Fruit fly (Drosophila melanogaster) whole organism, embryonic: Measurements from ENCODE around the gene Cbp20.
A peak's percentile ranks its signal among the peaks of the same experiment; 100 is the strongest.

ENCODE experiments used
- CG11695 ChIP-seq: fragments of 200-800 bp; sonication (Bioruptor generic); IDR thresholded peaks from 3 replicates; pipeline ENCODE4 v1.3.6; 2022; ENCODE audit warnings: missing biosample characterization, missing genetic modification characterization
- CG14014 ChIP-seq: fragments of 200-800 bp; sonication (Bioruptor generic); IDR thresholded peaks from 2 replicates; pipeline ENCODE4 v1.3.6; 2022; ENCODE audit warnings: missing biosample characterization, missing genetic modification characterization
- CG16779 ChIP-seq: fragments of 200-800 bp; sonication (Bioruptor generic); IDR thresholded peaks from 2 replicates; pipeline ENCODE4 v1.3.6; 2022; ENCODE audit warnings: missing biosample characterization, missing genetic modification characterization
- CG17361 ChIP-seq: fragments of 200-800 bp; sonication (Bioruptor generic); IDR thresholded peaks from 3 replicates; pipeline ENCODE4 v1.3.6; 2022; ENCODE audit warnings: missing biosample characterization, missing genetic modification characterization
- CG17385 ChIP-seq: fragments of 200-800 bp; sonication (Bioruptor generic); optimal IDR thresholded peaks from 3 replicates; lab custom pipeline; 2018; ENCODE audit warnings: missing biosample characterization, mild to moderate bottlenecking, missing genetic modification characterization
- CG18764 ChIP-seq: fragments of 200-800 bp; sonication (Bioruptor generic); optimal IDR thresholded peaks from 3 replicates; lab custom pipeline; 2016; ENCODE audit warnings: missing biosample characterization, missing genetic modification characterization
- CG2116 ChIP-seq: fragments of 200-800 bp; sonication (Bioruptor generic); optimal IDR thresholded peaks from 3 replicates; lab custom pipeline; 2018; ENCODE audit warnings: missing biosample characterization, mild to moderate bottlenecking, missing genetic modification characterization
- CG2678 ChIP-seq: fragments of 200-800 bp; sonication (Bioruptor generic); optimal IDR thresholded peaks from 3 replicates; lab custom pipeline; 2019; ENCODE audit warnings: missing biosample characterization, mild to moderate bottlenecking, missing genetic modification characterization, moderate library complexity
- CG30403 ChIP-seq: fragments of 200-800 bp; sonication (Bioruptor generic); optimal IDR thresholded peaks from 3 replicates; lab custom pipeline; 2016; ENCODE audit warnings: missing biosample characterization, missing genetic modification characterization
- CG3065 ChIP-seq: fragments of 200-800 bp; sonication (Bioruptor generic); optimal IDR thresholded peaks from 2 replicates; lab custom pipeline; 2016; ENCODE audit warnings: missing biosample characterization, missing genetic modification characterization
- CG6175 ChIP-seq: fragments of 200-800 bp; sonication (Bioruptor generic); IDR thresholded peaks from 3 replicates; pipeline ENCODE4 v1.3.6; 2022; ENCODE audit warnings: missing biosample characterization, missing genetic modification characterization
- CG6813 ChIP-seq: fragments of 200-800 bp; sonication (Bioruptor generic); optimal IDR thresholded peaks from 2 replicates; lab custom pipeline; 2017; ENCODE audit warnings: missing biosample characterization, missing genetic modification characterization, mild to moderate bottlenecking, moderate library complexity, missing genetic modification reagents
- CG7357 ChIP-seq: fragments of 200-800 bp; sonication (Bioruptor generic); IDR thresholded peaks from 3 replicates; pipeline ENCODE4 v1.3.6; 2022; ENCODE audit warnings: missing biosample characterization, missing genetic modification characterization
- CG8765 ChIP-seq: fragments of 200-800 bp; sonication (Bioruptor generic); IDR thresholded peaks from 2 replicates; pipeline ENCODE4 v1.3.6; 2022; ENCODE audit warnings: missing biosample characterization, missing genetic modification characterization
- CG8944 ChIP-seq: fragments of 200-800 bp; sonication (Bioruptor generic); optimal IDR thresholded peaks from 3 replicates; lab custom pipeline; 2016; ENCODE audit warnings: missing biosample characterization, missing genetic modification characterization
- CG9215 ChIP-seq: fragments of 200-800 bp; sonication (Bioruptor generic); IDR thresholded peaks from 2 replicates; pipeline ENCODE4 v1.3.6; 2022; ENCODE audit warnings: missing biosample characterization, missing genetic modification characterization
- CG9727 ChIP-seq: fragments of 200-800 bp; sonication (Bioruptor generic); optimal IDR thresholded peaks from 3 replicates; lab custom pipeline; 2017; ENCODE audit warnings: missing biosample characterization, mild to moderate bottlenecking, missing genetic modification characterization
- D19A ChIP-seq: fragments of 200-800 bp; optimal IDR thresholded peaks from 3 replicates; lab custom pipeline; 2019; ENCODE audit warnings: missing biosample characterization, mild to moderate bottlenecking, missing genetic modification characterization, moderate library complexity
- Dll ChIP-seq: fragments of 200-800 bp; sonication (Bioruptor generic); IDR thresholded peaks from 4 replicates; pipeline ENCODE4 v1.3.6; 2022; ENCODE audit warnings: missing biosample characterization, missing genetic modification characterization; ENCODE audit not compliant: partially characterized antibody
- GATAe ChIP-seq: fragments of 200-800 bp; sonication (Bioruptor generic); conservative IDR thresholded peaks from 2 replicates; pipeline ENCODE4 v1.3.6; 2022; ENCODE audit warnings: missing biosample characterization, missing genetic modification characterization
- Kr ChIP-seq: fragments of 200-800 bp; sonication (Bioruptor generic); optimal IDR thresholded peaks from 2 replicates; lab custom pipeline; 2017; ENCODE audit warnings: missing biosample characterization, mild to moderate bottlenecking, missing genetic modification characterization
- Nf-YB ChIP-seq: fragments of 200-800 bp; sonication (Bioruptor generic); optimal IDR thresholded peaks from 3 replicates; lab custom pipeline; 2019; ENCODE audit warnings: missing biosample characterization, mild to moderate bottlenecking, missing genetic modification characterization, moderate library complexity
- Oaz ChIP-seq: fragments of 200-800 bp; sonication (Bioruptor generic); IDR thresholded peaks from 2 replicates; pipeline ENCODE4 v1.3.6; 2022; ENCODE audit warnings: missing biosample characterization, missing genetic modification characterization
- Sry-β ChIP-seq: fragments of 200-800 bp; sonication (Bioruptor generic); optimal IDR thresholded peaks from 2 replicates; lab custom pipeline; 2018; ENCODE audit warnings: missing biosample characterization, mild to moderate bottlenecking, missing genetic modification characterization, moderate library complexity
- abd-A ChIP-seq: fragments of 200-800 bp; sonication (Bioruptor generic); optimal IDR thresholded peaks from 3 replicates; lab custom pipeline; 2019; ENCODE audit warnings: missing biosample characterization, mild to moderate bottlenecking, missing genetic modification characterization, moderate library complexity
- bsh ChIP-seq, 2 experiments: fragments of 200-800 bp; sonication (Bioruptor generic); optimal IDR thresholded peaks; 2 replicates each; lab custom pipeline; 2017 to 2018; ENCODE audit warnings: mild to moderate bottlenecking in 2 of 2, missing biosample characterization in 2 of 2, missing genetic modification characterization in 2 of 2, moderate library complexity in 1 of 2
- dimm ChIP-seq: fragments of 200-800 bp; sonication (Bioruptor generic); IDR thresholded peaks from 2 replicates; pipeline ENCODE4 v1.3.6; 2022; ENCODE audit warnings: missing biosample characterization, missing genetic modification characterization
- dm ChIP-seq: fragments of 200-800 bp; sonication (Bioruptor generic); optimal IDR thresholded peaks from 3 replicates; lab custom pipeline; 2016; ENCODE audit warnings: missing biosample characterization, missing genetic modification characterization
- dmrt99B ChIP-seq: fragments of 200-800 bp; sonication (Bioruptor generic); optimal IDR thresholded peaks from 2 replicates; lab custom pipeline; 2018; ENCODE audit warnings: missing biosample characterization, mild to moderate bottlenecking, missing genetic modification characterization, moderate library complexity
- ems ChIP-seq: fragments of 200-800 bp; sonication (Bioruptor generic); optimal IDR thresholded peaks from 3 replicates; lab custom pipeline; 2016; ENCODE audit warnings: missing biosample characterization, missing genetic modification characterization
- exex ChIP-seq: fragments of 200-800 bp; sonication (Bioruptor generic); optimal IDR thresholded peaks from 4 replicates; lab custom pipeline; 2018; ENCODE audit warnings: missing biosample characterization, mild to moderate bottlenecking, missing genetic modification characterization, moderate library complexity
- ftz-f1 ChIP-seq: fragments of 200-800 bp; sonication (Bioruptor generic); optimal IDR thresholded peaks from 2 replicates; lab custom pipeline; 2016; ENCODE audit warnings: missing biosample characterization, missing genetic modification characterization
- gro ChIP-seq: fragments of 200-800 bp; sonication (Bioruptor generic); optimal IDR thresholded peaks from 2 replicates; lab custom pipeline; 2016; ENCODE audit warnings: missing biosample characterization, missing genetic modification characterization
- ham ChIP-seq: fragments of 200-800 bp; sonication (Bioruptor generic); IDR thresholded peaks from 2 replicates; pipeline ENCODE4 v1.3.6; 2022; ENCODE audit warnings: missing biosample characterization, missing genetic modification characterization
- ind ChIP-seq: fragments of 200-800 bp; sonication (Bioruptor generic); optimal IDR thresholded peaks from 3 replicates; lab custom pipeline; 2016; ENCODE audit warnings: missing biosample characterization, missing genetic modification characterization
- klu ChIP-seq: fragments of 200-800 bp; sonication (Bioruptor generic); IDR thresholded peaks from 2 replicates; pipeline ENCODE4 v1.3.6; 2022; ENCODE audit warnings: missing biosample characterization, missing genetic modification characterization
- kni ChIP-seq: fragments of 200-800 bp; sonication (Bioruptor generic); optimal IDR thresholded peaks from 3 replicates; lab custom pipeline; 2017; ENCODE audit warnings: mild to moderate bottlenecking, missing biosample characterization, missing genetic modification reagents, missing genetic modification characterization
- lmd ChIP-seq: fragments of 200-800 bp; sonication (Bioruptor generic); IDR thresholded peaks from 2 replicates; pipeline ENCODE4 v1.3.6; 2022; ENCODE audit warnings: missing biosample characterization, missing genetic modification characterization
- mam ChIP-seq: fragments of 200-800 bp; sonication (Bioruptor generic); optimal IDR thresholded peaks from 3 replicates; lab custom pipeline; 2016; ENCODE audit warnings: missing biosample characterization, missing genetic modification characterization
- mirr ChIP-seq: fragments of 200-800 bp; sonication (Bioruptor generic); optimal IDR thresholded peaks from 3 replicates; lab custom pipeline; 2018; ENCODE audit warnings: missing biosample characterization, mild to moderate bottlenecking, missing genetic modification characterization
- pzg ChIP-seq: fragments of 200-800 bp; sonication (Bioruptor generic); optimal IDR thresholded peaks from 3 replicates; lab custom pipeline; 2018; ENCODE audit warnings: missing biosample characterization, mild to moderate bottlenecking, missing genetic modification characterization, moderate library complexity
- sc ChIP-seq, 3 experiments: fragments of >200 bp in 2 of 3; fragments of 200-800 bp in 1 of 3; sonication (Bioruptor generic) in 1 of 3; optimal IDR thresholded peaks; 2 replicates in 2 of 3; 3 replicates in 1 of 3; lab custom pipeline; 2017; ENCODE audit warnings: mild to moderate bottlenecking in 1 of 3, missing biosample characterization in 1 of 3, missing genetic modification characterization in 1 of 3, missing genetic modification reagents in 1 of 3
- sens-2 ChIP-seq: fragments of 200-800 bp; sonication (Bioruptor generic); IDR thresholded peaks from 2 replicates; pipeline ENCODE4 v1.3.6; 2022; ENCODE audit warnings: missing biosample characterization, missing genetic modification characterization
- shn ChIP-seq: fragments of 200-800 bp; sonication (Bioruptor generic); optimal IDR thresholded peaks from 3 replicates; lab custom pipeline; 2016; ENCODE audit warnings: missing biosample characterization, missing genetic modification characterization
- ssp ChIP-seq: fragments of 200-800 bp; sonication (Bioruptor generic); IDR thresholded peaks from 2 replicates; pipeline ENCODE4 v1.3.6; 2022; ENCODE audit warnings: missing biosample characterization, missing genetic modification characterization
- tin ChIP-seq: fragments of 200-800 bp; sonication (Bioruptor generic); optimal IDR thresholded peaks from 3 replicates; lab custom pipeline; 2016; ENCODE audit warnings: missing biosample characterization, missing genetic modification characterization
- twi ChIP-seq: fragments of 200-800 bp; optimal IDR thresholded peaks from 2 replicates; lab custom pipeline; 2019; ENCODE audit warnings: missing biosample characterization, mild to moderate bottlenecking, missing genetic modification characterization, moderate library complexity
- usp ChIP-seq: fragments of >200 bp; optimal IDR thresholded peaks from 2 replicates; lab custom pipeline; 2017; ENCODE audit warnings: missing biosample characterization, missing genetic modification characterization
- wor ChIP-seq: fragments of 200-800 bp; sonication (Bioruptor generic); IDR thresholded peaks from 2 replicates; pipeline ENCODE4 v1.3.6; 2022; ENCODE audit warnings: missing biosample characterization, missing genetic modification characterization
- zen ChIP-seq: fragments of 200-800 bp; sonication (Bioruptor generic); optimal IDR thresholded peaks from 3 replicates; lab custom pipeline; 2018; ENCODE audit warnings: missing biosample characterization, mild to moderate bottlenecking, missing genetic modification characterization, moderate library complexity
- zfh1 ChIP-seq: fragments of 200-800 bp; sonication (Bioruptor generic); IDR thresholded peaks from 3 replicates; pipeline ENCODE4 v1.3.6; 2022; ENCODE audit warnings: missing biosample characterization, missing genetic modification characterization

Gene Cbp20

DNA sequence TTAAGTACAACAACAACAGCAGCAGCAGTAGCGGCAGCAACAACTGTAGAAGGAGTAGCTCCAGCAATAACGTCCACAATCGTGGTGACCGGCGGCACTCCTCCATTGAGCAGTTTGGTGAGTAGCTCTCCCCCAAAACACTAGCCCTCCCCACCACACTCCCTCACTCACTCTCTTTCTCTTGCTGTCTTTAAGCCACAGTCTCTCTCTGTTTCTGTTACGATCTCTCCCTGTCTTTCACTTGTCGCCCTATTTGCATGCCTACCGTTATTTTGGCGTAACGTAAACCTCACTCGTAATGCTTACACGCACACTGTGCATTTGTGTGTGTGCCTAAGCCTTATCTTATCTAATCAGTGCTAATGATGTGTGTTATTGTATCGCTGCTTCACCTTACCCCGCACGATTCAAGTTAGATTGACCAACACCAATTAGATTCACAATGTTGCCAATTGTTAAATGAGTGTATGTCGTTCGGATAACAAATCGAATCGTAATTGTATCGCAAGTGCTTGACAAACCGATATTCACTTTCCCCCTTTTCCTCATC, 5.6 kb downstream of the Cbp20 start (continued):
- TF ChIP-seq CG7357 (GFP tag; lab: Robert Waterston, UW) (no peak), exex (tag; lab: Kevin White, UChicago) (peak; percentile 95), CG6813 (GFP tag; lab: Kevin White, UChicago) (no peak), CG3065 (GFP tag; lab: Kevin White, UChicago) (no peak), CG17361 (GFP tag; lab: Robert Waterston, UW) (no peak), zen (peak; percentile 92), CG9215 (GFP tag; lab: Robert Waterston, UW) (no peak), CG18764 (GFP tag; lab: Kevin White, UChicago) (no peak), sens-2 (GFP tag; lab: Robert Waterston, UW) (no peak), klu (GFP tag; lab: Robert Waterston, UW) (no peak), GATAe (GFP tag; lab: Robert Waterston, UW) (peak; percentile 93), ham (GFP tag; lab: Robert Waterston, UW) (no peak), CG9727 (GFP tag; lab: Kevin White, UChicago) (no peak), bsh (GFP tag; optimal IDR thresholded peaks at IDR 0.05; lab: Kevin White, UChicago) (no peak), mirr (peak; percentile 88), ems (no peak), usp (no peak), CG2116 (no peak), CG8765 (GFP tag; lab: Robert Waterston, UW) (no peak), CG30403 (GFP tag; lab: Kevin White, UChicago) (no peak), CG11695 (GFP tag; lab: Robert Waterston, UW) (no peak), dimm (GFP tag; lab: Robert Waterston, UW) (no peak), CG8944 (GFP tag; lab: Kevin White, UChicago) (no peak), dmrt99B (tag; lab: Kevin White, UChicago) (no peak), twi (tag; lab: Kevin White, UChicago) (no peak), gro (GFP tag; lab: Kevin White, UChicago) (peak; percentile 26), Kr (GFP tag; lab: Kevin White, UChicago) (no peak), pzg (GFP tag; lab: Kevin White, UChicago) (peak; percentile 3), ftz-f1 (no peak), CG2678 (tag; lab: Kevin White, UChicago) (peak; percentile 25), Oaz (GFP tag; lab: Robert Waterston, UW) (no peak), dm (GFP tag; lab: Kevin White, UChicago) (no peak), Nf-YB (GFP tag; lab: Kevin White, UChicago) (no peak), shn (GFP tag; lab: Kevin White, UChicago) (no peak), abd-A (no peak), ssp (no peak), CG17385 (GFP tag; lab: Kevin White, UChicago) (no peak), Dll (GFP tag; lab: Robert Waterston, UW) (peak; percentile 33; the same call in 1 of the 4 replicates), kni (GFP tag; lab: Kevin White, UChicago) (peak; percentile 20), CG6175 (GFP tag; lab: Robert Waterston, UW) (0 out of 3 replicates have a peak, but pooled peaks have one; percentile 21), lmd (GFP tag; lab: Robert Waterston, UW) (no peak), CG16779 (GFP tag; lab: Robert Waterston, UW) (no peak), D19A (tag; lab: Kevin White, UChicago) (peak; percentile 45), sc (optimal IDR thresholded peaks at IDR 0.05; lab: Kevin White, UChicago) (no peak), sc (GFP tag; optimal IDR thresholded peaks at IDR 0.05; lab: Kevin White, UChicago) (no peak), Sry-β (GFP tag; lab: Kevin White, UChicago) (no peak), CG14014 (GFP tag; lab: Robert Waterston, UW) (no peak), wor (GFP tag; lab: Robert Waterston, UW) (no peak), mam (GFP tag; lab: Kevin White, UChicago) (no peak), zfh1 (GFP tag; lab: Robert Waterston, UW) (no peak), tin (GFP tag; lab: Kevin White, UChicago) (no peak), ind (GFP tag; lab: Kevin White, UChicago) (no peak)
